Worm (Caenorhabditis elegans): Measurements from ENCODE around the gene srab-24.

srab-24 gene

ce11 chrIV:14276773-14277388, 26.9 kb upstream of the srab-24 start:
- TF ChIP-seq C16A3.4 (tag; optimal IDR thresholded peaks at IDR 0.05) (no peak), egl-13 (tag; optimal IDR thresholded peaks at IDR 0.05) (peak; percentile 5)

ce11 chrIV:14276160-14276559, 26.1 kb upstream of the srab-24 start, which contains the start of gene ilcr-1:
Gene ilcr-1 (plus strand): TSS chrIV:14276460.
- TF ChIP-seq sup-37 (GFP tag; optimal IDR thresholded peaks at IDR 0.05) (no peak), sptf-1 (tag; optimal IDR thresholded peaks at IDR 0.05) (no peak), nhr-237 (tag; optimal IDR thresholded peaks at IDR 0.05) (no peak), pag-3 (tag; optimal IDR thresholded peaks at IDR 0.05; ENCODE audit: borderline replicate concordance, insufficient read depth) (no peak), nhr-84 (tag; optimal IDR thresholded peaks at IDR 0.05) (no peak), xbp-1 (tag; optimal IDR thresholded peaks at IDR 0.05) (no peak)

- TF ChIP-seq ets-5 (GFP tag; IDR thresholded peaks at IDR 0.05) = no peak
- no peak for TF ChIP-seq vab-15 (tag; optimal IDR thresholded peaks at IDR 0.05)
- TF ChIP-seq nhr-28 (tag; optimal IDR thresholded peaks at IDR 0.05) = no peak
- no peak for TF ChIP-seq nhr-19 (GFP tag; conservative IDR thresholded peaks at IDR 0.05)
- TF ChIP-seq grh-1 (GFP tag; IDR thresholded peaks at IDR 0.05) = no peak
- no peak for TF ChIP-seq ces-1 (GFP tag; optimal IDR thresholded peaks at IDR 0.05)
- TF ChIP-seq elt-3 (tag; optimal IDR thresholded peaks at IDR 0.05) = no peak
- TF ChIP-seq elt-2 (tag; optimal IDR thresholded peaks at IDR 0.05) = no peak
- TF ChIP-seq pqm-1 (tag; optimal IDR thresholded peaks at IDR 0.05) = no peak
- peak; percentile 31 for TF ChIP-seq fkh-4 (tag; optimal IDR thresholded peaks at IDR 0.05; ENCODE audit: borderline replicate concordance)
- no peak for TF ChIP-seq efl-3 (GFP tag; optimal IDR thresholded peaks at IDR 0.05)
- TF ChIP-seq ztf-11 (tag; optimal IDR thresholded peaks at IDR 0.05) = no peak
- TF ChIP-seq nhr-77 (tag; optimal IDR thresholded peaks at IDR 0.05) = no peak
- no peak for TF ChIP-seq C16A3.4 (tag; optimal IDR thresholded peaks at IDR 0.05)
- TF ChIP-seq lin-35 (GFP tag; optimal IDR thresholded peaks at IDR 0.05) = no peak
- TF ChIP-seq hlh-4 (tag; optimal IDR thresholded peaks at IDR 0.05) = no peak
- no peak for TF ChIP-seq swsn-7 (tag; optimal IDR thresholded peaks at IDR 0.05)
- TF ChIP-seq lin-14 (GFP tag; optimal IDR thresholded peaks at IDR 0.05) = no peak
- TF ChIP-seq blmp-1 (tag; optimal IDR thresholded peaks at IDR 0.05) = no peak
- TF ChIP-seq dsc-1 (tag; optimal IDR thresholded peaks at IDR 0.05) = peak; percentile 72
- peak; percentile 27 for TF ChIP-seq pax-3 (tag; optimal IDR thresholded peaks at IDR 0.05)
- TF ChIP-seq ceh-88 (GFP tag; IDR thresholded peaks at IDR 0.05) = no peak
- TF ChIP-seq ceh-63 (GFP tag; optimal IDR thresholded peaks at IDR 0.05) = no peak
- TF ChIP-seq nhr-47 (tag; optimal IDR thresholded peaks at IDR 0.05) = peak; percentile 48
- TF ChIP-seq fkh-8 (tag; optimal IDR thresholded peaks at IDR 0.05) = peak; percentile 90
- TF ChIP-seq sox-4 (tag; optimal IDR thresholded peaks at IDR 0.05) = peak; percentile 62
- no peak for TF ChIP-seq skn-1 (tag; optimal IDR thresholded peaks at IDR 0.05)
- peak; percentile 66 for TF ChIP-seq nhr-71 (tag; optimal IDR thresholded peaks at IDR 0.05)
- TF ChIP-seq isw-1 (GFP tag; IDR thresholded peaks at IDR 0.05) = no peak
- TF ChIP-seq nhr-85 (tag) = no peak
Observed at ce11 chrIV:14274834-14275233, 24.8 kb upstream of the srab-24 start.

ce11 chrIV:14272561-14272960, 22.5 kb upstream of the srab-24 start:
- TF ChIP-seq lsy-2 (tag; optimal IDR thresholded peaks at IDR 0.05) (peak in 1 of 2 experiments; percentile 36), dpl-1 (GFP tag; optimal IDR thresholded peaks at IDR 0.05) (peak in 1 of 3 experiments; percentile 5), swsn-7 (tag; optimal IDR thresholded peaks at IDR 0.05) (peak; percentile 31), xbp-1 (tag; optimal IDR thresholded peaks at IDR 0.05) (no peak), isw-1 (GFP tag; IDR thresholded peaks at IDR 0.05) (peak; percentile 11; the same call in 1 of the 2 replicates), jun-1 (tag; optimal IDR thresholded peaks at IDR 0.05) (no peak), egl-13 (tag; optimal IDR thresholded peaks at IDR 0.05) (peak; percentile 40), nhr-71 (tag; optimal IDR thresholded peaks at IDR 0.05) (peak; percentile 60), efl-1 (optimal IDR thresholded peaks at IDR 0.05) (peak in 1 of 2 experiments; percentile 1), efl-1 (GFP tag; optimal IDR thresholded peaks at IDR 0.05 in 1 of 2) (no peak), nhr-47 (tag; optimal IDR thresholded peaks at IDR 0.05) (peak; percentile 54), snu-23 (GFP tag; optimal IDR thresholded peaks at IDR 0.05) (peak; percentile 35), fkh-10 (GFP tag; optimal IDR thresholded peaks at IDR 0.05) (peak; percentile 65), dsc-1 (tag; optimal IDR thresholded peaks at IDR 0.05) (peak; percentile 26), fkh-8 (tag; optimal IDR thresholded peaks at IDR 0.05) (peak; percentile 76), unc-86 (tag; optimal IDR thresholded peaks at IDR 0.05) (peak; percentile 43), Y116A8C.19 (tag; optimal IDR thresholded peaks at IDR 0.05; ENCODE audit: borderline replicate concordance) (no peak), nhr-12 (tag; optimal IDR thresholded peaks at IDR 0.05) (no peak), ztf-11 (tag; optimal IDR thresholded peaks at IDR 0.05) (no peak), pqm-1 (tag; optimal IDR thresholded peaks at IDR 0.05) (no peak)
